Worm (Caenorhabditis elegans) whole organism, young adult: ENCODE results near the gene rpl-18.

ENCODE experiments used
- B0019.2 ChIP-seq: fragments of 200-800 bp; sonication (Bioruptor generic); conservative IDR thresholded peaks from 2 replicates; pipeline ENCODE4 v1.3.6; 2022; ENCODE audit warnings: missing genetic modification reagents, missing genetic modification characterization, missing compliant biosample characterization
- C06A6.2 ChIP-seq: fragments of 200-800 bp; sonication (Bioruptor generic); conservative IDR thresholded peaks from 2 replicates; pipeline ENCODE4 v1.3.6; 2022; ENCODE audit warnings: missing genetic modification characterization, missing compliant biosample characterization
- C17E4.6 ChIP-seq: fragments of 200-800 bp; sonication (Bioruptor generic); IDR thresholded peaks from 2 replicates; pipeline ENCODE4 v1.3.6; 2022; ENCODE audit warnings: missing genetic modification reagents, missing genetic modification characterization, missing compliant biosample characterization
- F33H1.4 ChIP-seq: fragments of 200-800 bp; sonication (Bioruptor generic); IDR thresholded peaks from 2 replicates; pipeline ENCODE4 v1.3.6; 2022; ENCODE audit warnings: missing genetic modification reagents, missing genetic modification characterization, missing compliant biosample characterization
- F49E8.2 ChIP-seq: sonication (generic microtip); optimal IDR thresholded peaks from 3 replicates; lab custom pipeline; 2017; ENCODE audit warnings: missing genetic modification characterization, mild to moderate bottlenecking, missing compliant biosample characterization, antibody characterized with exemption, moderate library complexity; ENCODE audit not compliant: insufficient read depth
- F57C9.4 ChIP-seq: sonication (generic microtip); optimal IDR thresholded peaks from 2 replicates; lab custom pipeline; 2017; ENCODE audit warnings: mild to moderate bottlenecking, missing genetic modification characterization, missing compliant biosample characterization
- K12H6.12 ChIP-seq: fragments of 200-800 bp; sonication (Bioruptor generic); optimal IDR thresholded peaks from 2 replicates; lab custom pipeline; 2018; ENCODE audit warnings: mild to moderate bottlenecking, missing genetic modification characterization, missing compliant biosample characterization
- Y53G8AR.9 ChIP-seq: fragments of 200-800 bp; sonication (Bioruptor generic); conservative IDR thresholded peaks from 2 replicates; pipeline ENCODE4 v1.3.6; 2022; ENCODE audit warnings: missing genetic modification reagents, missing genetic modification characterization, missing compliant biosample characterization
- Y79H2A.3 ChIP-seq: fragments of 200-800 bp; sonication (Bioruptor generic); conservative IDR thresholded peaks from 2 replicates; pipeline ENCODE4 v1.3.6; 2022; ENCODE audit warnings: missing genetic modification reagents, missing genetic modification characterization, missing compliant biosample characterization
- akir-1 ChIP-seq: fragments of 200-800 bp; sonication (Bioruptor generic); optimal IDR thresholded peaks from 2 replicates; lab custom pipeline; 2018; ENCODE audit warnings: mild to moderate bottlenecking, missing genetic modification characterization, moderate library complexity, missing compliant biosample characterization
- ama-1 ChIP-seq, 3 experiments: fragments of 150-350 bp in 1 of 3; sonication (generic microtip) in 2 of 3; optimal IDR thresholded peaks; 2 replicates each; lab custom pipeline; 2014 to 2018; ENCODE audit warnings: missing biosample characterization in 2 of 3, missing genetic modification characterization in 2 of 3, missing genetic modification reagents in 2 of 3
- atf-7 ChIP-seq: sonication (generic microtip); optimal IDR thresholded peaks from 2 replicates; lab custom pipeline; 2017; ENCODE audit warnings: mild to moderate bottlenecking, missing genetic modification characterization, missing compliant biosample characterization
- athp-1 ChIP-seq: sonication (generic microtip); optimal IDR thresholded peaks from 2 replicates; lab custom pipeline; 2017; ENCODE audit warnings: mild to moderate bottlenecking, missing genetic modification characterization, missing compliant biosample characterization
- attf-6 ChIP-seq: fragments of 200-800 bp; sonication (Bioruptor generic); IDR thresholded peaks from 2 replicates; pipeline ENCODE4 v1.3.6; 2022; ENCODE audit warnings: missing genetic modification reagents, missing genetic modification characterization, missing compliant biosample characterization
- bed-2 ChIP-seq: fragments of 200-800 bp; sonication (Bioruptor generic); IDR thresholded peaks from 2 replicates; pipeline ENCODE4 v1.3.6; 2022; ENCODE audit warnings: missing genetic modification reagents, missing genetic modification characterization, missing compliant biosample characterization
- cebp-2 ChIP-seq: fragments of 200-800 bp; sonication (Bioruptor generic); IDR thresholded peaks from 2 replicates; pipeline ENCODE4 v1.3.6; 2022; ENCODE audit warnings: missing genetic modification characterization, missing compliant biosample characterization
- ceh-100 ChIP-seq: fragments of 200-800 bp; sonication (Bioruptor generic); IDR thresholded peaks from 2 replicates; pipeline ENCODE4 v1.3.6; 2022; ENCODE audit warnings: missing genetic modification reagents, missing genetic modification characterization, missing compliant biosample characterization
- ceh-27 ChIP-seq: fragments of 200-800 bp; sonication (Bioruptor generic); optimal IDR thresholded peaks from 2 replicates; lab custom pipeline; 2018; ENCODE audit warnings: mild to moderate bottlenecking, missing genetic modification characterization, moderate library complexity, missing compliant biosample characterization
- ceh-79 ChIP-seq: sonication (generic microtip); optimal IDR thresholded peaks from 2 replicates; lab custom pipeline; 2017; ENCODE audit warnings: mild to moderate bottlenecking, missing genetic modification characterization, missing compliant biosample characterization
- die-1 ChIP-seq: sonication (generic microtip); optimal IDR thresholded peaks from 2 replicates; lab custom pipeline; 2016; ENCODE audit warnings: missing genotype, mild to moderate bottlenecking, missing genetic modification characterization, missing compliant biosample characterization
- dox-1 ChIP-seq: fragments of 200-800 bp; sonication (Bioruptor generic); IDR thresholded peaks from 2 replicates; pipeline ENCODE4 v1.3.6; 2022; ENCODE audit warnings: missing genetic modification reagents, missing genetic modification characterization, missing compliant biosample characterization
- dpff-1 ChIP-seq: sonication (generic microtip); optimal IDR thresholded peaks from 2 replicates; lab custom pipeline; 2017; ENCODE audit warnings: mild to moderate bottlenecking, missing genetic modification characterization, missing compliant biosample characterization
- efl-1 ChIP-seq: fragments of 150-350 bp; optimal IDR thresholded peaks from 2 replicates; lab custom pipeline; 2014; ENCODE audit warnings: missing biosample characterization, missing genetic modification reagents, missing genetic modification characterization
- egl-18 ChIP-seq: fragments of 200-800 bp; sonication (Bioruptor generic); IDR thresholded peaks from 2 replicates; pipeline ENCODE4 v1.3.6; 2022; ENCODE audit warnings: missing genetic modification reagents, missing genetic modification characterization, missing compliant biosample characterization
- ekl-4 ChIP-seq: fragments of 200-800 bp; sonication (Bioruptor generic); IDR thresholded peaks from 2 replicates; pipeline ENCODE4 v1.3.6; 2022; ENCODE audit warnings: missing genetic modification reagents, missing genetic modification characterization, missing compliant biosample characterization
- ets-4 ChIP-seq: fragments of 200-800 bp; sonication (Bioruptor generic); optimal IDR thresholded peaks from 2 replicates; lab custom pipeline; 2018; ENCODE audit warnings: mild to moderate bottlenecking, missing genetic modification characterization, missing compliant biosample characterization
- fkh-3 ChIP-seq: sonication (generic microtip); optimal IDR thresholded peaks from 2 replicates; lab custom pipeline; 2016; ENCODE audit warnings: mild to moderate bottlenecking, missing genetic modification characterization, missing compliant biosample characterization
- hmg-1.2 ChIP-seq: fragments of 200-800 bp; sonication (Bioruptor generic); IDR thresholded peaks from 2 replicates; pipeline ENCODE4 v1.3.6; 2022; ENCODE audit warnings: missing genetic modification reagents, missing genetic modification characterization, missing compliant biosample characterization
- lag-1 ChIP-seq: fragments of 200-800 bp; sonication (Bioruptor generic); IDR thresholded peaks from 2 replicates; pipeline ENCODE4 v1.3.6; 2022; ENCODE audit warnings: missing genetic modification reagents, missing genetic modification characterization, missing compliant biosample characterization
- lin-35 ChIP-seq, 3 experiments: fragments of 150-350 bp in 2 of 3; sonication (generic microtip) in 1 of 3; optimal IDR thresholded peaks; 2 replicates each; lab custom pipeline; 2014 to 2018; ENCODE audit warnings: missing biosample characterization in 3 of 3, missing genetic modification characterization in 3 of 3, missing genetic modification reagents in 3 of 3
- lir-1 ChIP-seq: fragments of 200-800 bp; sonication (Bioruptor generic); conservative IDR thresholded peaks from 2 replicates; pipeline ENCODE4 v1.3.6; 2022; ENCODE audit warnings: missing genetic modification reagents, missing genetic modification characterization, missing compliant biosample characterization
- lsy-27 ChIP-seq: sonication (generic microtip); optimal IDR thresholded peaks from 2 replicates; lab custom pipeline; 2017; ENCODE audit warnings: missing genetic modification characterization, mild to moderate bottlenecking, missing compliant biosample characterization, antibody characterized with exemption, missing genotype, borderline replicate concordance; ENCODE audit not compliant: insufficient read depth
- madf-6 ChIP-seq: fragments of 200-800 bp; sonication (Bioruptor generic); IDR thresholded peaks from 2 replicates; pipeline ENCODE4 v1.3.6; 2022; ENCODE audit warnings: missing genetic modification reagents, missing genetic modification characterization, missing compliant biosample characterization
- nfya-2 ChIP-seq: fragments of 200-800 bp; sonication (Bioruptor generic); IDR thresholded peaks from 2 replicates; pipeline ENCODE4 v1.3.6; 2022; ENCODE audit warnings: missing genetic modification reagents, missing genetic modification characterization, missing compliant biosample characterization
- pha-4 ChIP-seq: fragments of 150-350 bp; sonication (generic microtip); optimal IDR thresholded peaks from 2 replicates; lab custom pipeline; 2014; ENCODE audit warnings: missing biosample characterization, missing genetic modification reagents, missing genetic modification characterization
- rec-8 ChIP-seq, 2 experiments: sonication (generic microtip); optimal IDR thresholded peaks; 2 replicates each; lab custom pipeline; 2016; ENCODE audit warnings: mild to moderate bottlenecking in 2 of 2, missing genetic modification characterization in 2 of 2, missing genetic modification reagents in 2 of 2, missing genotype in 2 of 2, missing biosample characterization in 1 of 2, missing compliant biosample characterization in 1 of 2, moderate library complexity in 1 of 2
- rpc-1 ChIP-seq, 2 experiments: fragments of 150-350 bp in 1 of 2; sonication (generic microtip) in 1 of 2; optimal IDR thresholded peaks; 2 replicates each; lab custom pipeline; 2014 to 2018; ENCODE audit warnings: missing biosample characterization in 1 of 2, missing genetic modification characterization in 1 of 2, missing genetic modification reagents in 1 of 2, missing genotype in 1 of 2
- snpc-4 ChIP-seq, 5 experiments: fragments of 150-350 bp in 1 of 5; sonication (generic microtip) in 4 of 5; optimal IDR thresholded peaks; 2 replicates each; lab custom pipeline; 2014 to 2018; ENCODE audit warnings: missing genetic modification characterization in 5 of 5, missing biosample characterization in 3 of 5, antibody characterized with exemption in 2 of 5, mild to moderate bottlenecking in 2 of 5, missing compliant biosample characterization in 2 of 5, missing genotype in 2 of 5, moderate library complexity in 2 of 5, missing genetic modification reagents in 1 of 5
- tbp1 ChIP-seq: fragments of 200-800 bp; sonication (Bioruptor generic); optimal IDR thresholded peaks from 2 replicates; lab custom pipeline; 2018; ENCODE audit warnings: mild to moderate bottlenecking, missing genetic modification characterization, missing compliant biosample characterization
- tbx-9 ChIP-seq: sonication (generic microtip); optimal IDR thresholded peaks from 2 replicates; lab custom pipeline; 2016; ENCODE audit warnings: borderline replicate concordance, missing genetic modification characterization, inconsistent platforms, missing compliant biosample characterization
- tlf-1 ChIP-seq: fragments of 200-800 bp; sonication (Bioruptor generic); optimal IDR thresholded peaks from 2 replicates; lab custom pipeline; 2018; ENCODE audit warnings: mild to moderate bottlenecking, missing genetic modification characterization, missing compliant biosample characterization
- unc-62 ChIP-seq: fragments of 150-350 bp; optimal IDR thresholded peaks from 2 replicates; lab custom pipeline; 2014; ENCODE audit warnings: missing biosample characterization, missing genetic modification reagents, missing genetic modification characterization
- ztf-18 ChIP-seq: sonication (generic microtip); optimal IDR thresholded peaks from 2 replicates; lab custom pipeline; 2016; ENCODE audit warnings: missing genotype, mild to moderate bottlenecking, missing genetic modification characterization, missing compliant biosample characterization
- ztf-22 ChIP-seq: fragments of 200-800 bp; sonication (Bioruptor generic); optimal IDR thresholded peaks from 2 replicates; lab custom pipeline; 2018; ENCODE audit warnings: mild to moderate bottlenecking, missing genetic modification characterization, moderate library complexity, missing compliant biosample characterization
- ztf-26 ChIP-seq: sonication (generic microtip); optimal IDR thresholded peaks from 2 replicates; lab custom pipeline; 2017; ENCODE audit warnings: missing genetic modification characterization, missing compliant biosample characterization
- ztf-28 ChIP-seq: fragments of 200-800 bp; sonication (Bioruptor generic); IDR thresholded peaks from 2 replicates; pipeline ENCODE4 v1.3.6; 2022; ENCODE audit warnings: missing genetic modification reagents, missing genetic modification characterization, missing compliant biosample characterization
- ztf-6 ChIP-seq: fragments of 200-800 bp; sonication (Bioruptor generic); IDR thresholded peaks from 2 replicates; pipeline ENCODE4 v1.3.6; 2022; ENCODE audit warnings: missing genetic modification reagents, missing genetic modification characterization, missing compliant biosample characterization

The rpl-18 gene

DNA sequence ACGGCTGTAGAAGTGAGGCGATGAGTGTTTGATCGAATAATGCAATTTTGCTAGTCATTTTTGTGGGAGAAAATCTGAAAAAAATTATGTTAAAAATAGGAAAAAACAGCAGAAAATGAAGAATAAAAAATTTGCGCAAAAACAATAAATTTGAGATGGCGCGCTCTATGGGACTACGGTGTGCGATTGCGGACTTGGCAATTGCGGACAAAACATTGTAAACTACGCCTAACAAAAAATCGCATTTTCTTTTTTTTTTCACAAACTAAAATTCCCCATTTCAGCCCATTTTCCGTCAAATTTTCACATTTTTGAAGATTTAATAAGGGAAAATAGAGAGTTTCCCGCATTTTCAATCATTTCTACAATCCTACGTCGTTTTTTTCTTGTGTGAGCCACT, 11.0 kb downstream of the rpl-18 start, which contains the start of the genes sas-6 and Y45F10D.7 (continued):
- peak; percentile 11 for TF ChIP-seq F49E8.2 (tag; lab: Kevin White, UChicago)
- no peak for TF ChIP-seq ztf-26 (tag; lab: Kevin White, UChicago)
- no peak for TF ChIP-seq atf-7
- no peak for TF ChIP-seq F57C9.4 (tag; lab: Kevin White, UChicago)
- peak; percentile 38; the same call in 1 of the 2 replicates for TF ChIP-seq hmg-1.2 (GFP tag; lab: Robert Waterston, UW)
- TF ChIP-seq ets-4 = no peak
- peak; percentile 68 for TF ChIP-seq dox-1 (GFP tag; lab: Robert Waterston, UW)
- TF ChIP-seq unc-62 (GFP tag; lab: Kevin White, UChicago) = no peak
- TF ChIP-seq C17E4.6 (GFP tag; lab: Robert Waterston, UW) = no peak
- peak; percentile 72 for TF ChIP-seq madf-6 (GFP tag; lab: Robert Waterston, UW)
- TF ChIP-seq die-1 (tag; lab: Kevin White, UChicago) = no peak
- TF ChIP-seq egl-18 (GFP tag; lab: Robert Waterston, UW) = no peak
- TF ChIP-seq ekl-4 (GFP tag; lab: Robert Waterston, UW) = no peak
- no peak for TF ChIP-seq tbx-9 (tag; lab: Kevin White, UChicago)
- TF ChIP-seq fkh-3 (tag; lab: Kevin White, UChicago) = no peak
- TF ChIP-seq tbp1 = peak; percentile 62
- no peak for TF ChIP-seq nfya-2 (GFP tag; lab: Robert Waterston, UW)
- peak; percentile 27 for TF ChIP-seq pha-4
- TF ChIP-seq C06A6.2 = no peak
- TF ChIP-seq ceh-79 (tag; lab: Kevin White, UChicago) = no peak
- TF ChIP-seq Y79H2A.3 (GFP tag; lab: Robert Waterston, UW) = no peak
- no peak for TF ChIP-seq K12H6.12 (tag; lab: Kevin White, UChicago)
- no peak for TF ChIP-seq lir-1
- peak in 1 of 3 experiments; percentile 78 for TF ChIP-seq lin-35 (GFP tag; optimal IDR thresholded peaks at IDR 0.05; lab: Kevin White, UChicago)
- TF ChIP-seq snpc-4 (GFP tag; optimal IDR thresholded peaks at IDR 0.05; lab: Kevin White, UChicago) = peak; percentile 73
- peak in 3 of 4 experiments; percentile 89 to 93 (median 89) for TF ChIP-seq snpc-4 (tag; optimal IDR thresholded peaks at IDR 0.05; lab: Kevin White, UChicago)
- TF ChIP-seq ztf-28 (GFP tag; lab: Robert Waterston, UW) = no peak
- no peak for TF ChIP-seq bed-2
- TF ChIP-seq athp-1 (tag; lab: Kevin White, UChicago) = no peak
- peak; percentile 68 for TF ChIP-seq F33H1.4 (GFP tag; lab: Robert Waterston, UW)
- TF ChIP-seq tlf-1 (GFP tag; lab: Kevin White, UChicago) = no peak
- TF ChIP-seq akir-1 (GFP tag; lab: Kevin White, UChicago) = no peak
- no peak for TF ChIP-seq lag-1 (GFP tag; lab: Robert Waterston, UW)
- peak; percentile 88 for TF ChIP-seq attf-6 (GFP tag; lab: Robert Waterston, UW)
- TF ChIP-seq B0019.2 = peak; percentile 33; the same call in 1 of the 2 replicates
- TF ChIP-seq Y53G8AR.9 (GFP tag; lab: Robert Waterston, UW) = no peak
- TF ChIP-seq ztf-22 (GFP tag; lab: Kevin White, UChicago) = no peak
- no peak for TF ChIP-seq ztf-6 (GFP tag; lab: Robert Waterston, UW)
- no peak for TF ChIP-seq ceh-27 (GFP tag; lab: Kevin White, UChicago)
- no peak for TF ChIP-seq ama-1 (optimal IDR thresholded peaks at IDR 0.05; lab: Kevin White, UChicago)
- no peak for TF ChIP-seq ama-1 (GFP tag; optimal IDR thresholded peaks at IDR 0.05; lab: Kevin White, UChicago)
- peak; percentile 89 for TF ChIP-seq efl-1
- TF ChIP-seq ztf-18 (tag; lab: Kevin White, UChicago) = peak; percentile 23
- TF ChIP-seq ceh-100 (GFP tag; lab: Robert Waterston, UW) = no peak
- no peak for TF ChIP-seq cebp-2 (GFP tag; lab: Robert Waterston, UW)
- TF ChIP-seq dpff-1 (tag; lab: Kevin White, UChicago) = no peak
- peak; percentile 6 for TF ChIP-seq rpc-1 (optimal IDR thresholded peaks at IDR 0.05; lab: Kevin White, UChicago)
- TF ChIP-seq rpc-1 (tag; optimal IDR thresholded peaks at IDR 0.05; lab: Kevin White, UChicago) = no peak
- no peak for TF ChIP-seq rec-8 (tag; optimal IDR thresholded peaks at IDR 0.05; lab: Kevin White, UChicago)
- no peak for TF ChIP-seq lsy-27 (tag; lab: Kevin White, UChicago)
